Fruit fly (Drosophila melanogaster) whole organism, embryonic: ENCODE results near the gene CG13385.

ENCODE experiments used
- CG11093 ChIP-seq: fragments of 200-800 bp; sonication (Bioruptor generic); IDR thresholded peaks from 3 replicates; pipeline ENCODE4 v1.3.6; 2022; ENCODE audit warnings: missing biosample characterization, missing genetic modification characterization
- CG11504 ChIP-seq: fragments of 200-800 bp; sonication (Bioruptor generic); optimal IDR thresholded peaks from 3 replicates; lab custom pipeline; 2019; ENCODE audit warnings: missing biosample characterization, mild to moderate bottlenecking, missing genetic modification characterization, moderate library complexity
- CG11560 ChIP-seq: fragments of 200-800 bp; sonication (Bioruptor generic); IDR thresholded peaks from 3 replicates; pipeline ENCODE4 v1.3.6; 2022; ENCODE audit warnings: missing biosample characterization, missing genetic modification characterization
- CG14965 ChIP-seq: fragments of 200-800 bp; sonication (Bioruptor generic); optimal IDR thresholded peaks from 2 replicates; lab custom pipeline; 2016; ENCODE audit warnings: missing biosample characterization, missing genetic modification characterization, borderline replicate concordance
- CG1603 ChIP-seq: fragments of 200-800 bp; sonication (Bioruptor generic); optimal IDR thresholded peaks from 2 replicates; lab custom pipeline; 2019; ENCODE audit warnings: missing biosample characterization, mild to moderate bottlenecking, missing genetic modification characterization, moderate library complexity
- CG17186 ChIP-seq: fragments of 200-800 bp; sonication (Bioruptor generic); optimal IDR thresholded peaks from 3 replicates; lab custom pipeline; 2017; ENCODE audit warnings: missing biosample characterization, missing genetic modification reagents, missing genetic modification characterization
- CG30020 ChIP-seq: fragments of 200-800 bp; optimal IDR thresholded peaks from 2 replicates; lab custom pipeline; 2019; ENCODE audit warnings: missing biosample characterization, mild to moderate bottlenecking, missing genetic modification characterization, moderate library complexity
- CG33213 ChIP-seq: fragments of 200-800 bp; sonication (Bioruptor generic); optimal IDR thresholded peaks from 3 replicates; lab custom pipeline; 2016; ENCODE audit warnings: missing biosample characterization, missing genetic modification characterization
- CG3995 ChIP-seq: fragments of 200-800 bp; sonication (Bioruptor generic); optimal IDR thresholded peaks from 3 replicates; lab custom pipeline; 2016; ENCODE audit warnings: missing biosample characterization, missing genetic modification characterization
- CG6272 ChIP-seq: fragments of 200-800 bp; sonication (Bioruptor generic); IDR thresholded peaks from 2 replicates; pipeline ENCODE4 v1.3.6; 2022; ENCODE audit warnings: missing biosample characterization, missing genetic modification characterization
- CG6654 ChIP-seq: fragments of 200-800 bp; sonication (Bioruptor generic); optimal IDR thresholded peaks from 2 replicates; lab custom pipeline; 2017; ENCODE audit warnings: missing biosample characterization, mild to moderate bottlenecking, missing genetic modification characterization
- CG8924 ChIP-seq: fragments of 200-800 bp; optimal IDR thresholded peaks from 3 replicates; lab custom pipeline; 2019; ENCODE audit warnings: missing biosample characterization, mild to moderate bottlenecking, missing genetic modification characterization, moderate library complexity
- Dek ChIP-seq: fragments of 200-800 bp; sonication (Bioruptor generic); optimal IDR thresholded peaks from 3 replicates; lab custom pipeline; 2019; ENCODE audit warnings: missing biosample characterization, mild to moderate bottlenecking, missing genetic modification characterization, moderate library complexity
- Dp ChIP-seq: fragments of 200-800 bp; sonication (Bioruptor generic); optimal IDR thresholded peaks from 2 replicates; lab custom pipeline; 2018; ENCODE audit warnings: missing biosample characterization, mild to moderate bottlenecking, missing genetic modification characterization, moderate library complexity
- Fer2 ChIP-seq: fragments of 200-800 bp; sonication (Bioruptor generic); optimal IDR thresholded peaks from 2 replicates; lab custom pipeline; 2018; ENCODE audit warnings: missing biosample characterization, mild to moderate bottlenecking, missing genetic modification characterization, moderate library complexity
- H15 ChIP-seq: fragments of 200-800 bp; sonication (Bioruptor generic); IDR thresholded peaks from 3 replicates; pipeline ENCODE4 v1.3.6; 2022; ENCODE audit warnings: missing biosample characterization, missing genetic modification characterization
- HmgZ ChIP-seq: fragments of 200-800 bp; sonication (Bioruptor generic); optimal IDR thresholded peaks from 2 replicates; lab custom pipeline; 2018; ENCODE audit warnings: missing biosample characterization, mild to moderate bottlenecking, missing genetic modification characterization
- Hr3 ChIP-seq: fragments of 200-800 bp; sonication (Bioruptor generic); optimal IDR thresholded peaks from 3 replicates; lab custom pipeline; 2016; ENCODE audit warnings: missing biosample characterization, missing genetic modification characterization
- Hr78 ChIP-seq, 2 experiments: fragments of 200-800 bp in 1 of 2; fragments of >200 bp in 1 of 2; sonication (Bioruptor generic) in 1 of 2; optimal IDR thresholded peaks; 2 replicates each; lab custom pipeline; 2017 to 2019; ENCODE audit warnings: missing biosample characterization in 2 of 2, missing genetic modification characterization in 2 of 2, mild to moderate bottlenecking in 1 of 2, moderate library complexity in 1 of 2
- Hsf ChIP-seq: fragments of 200-800 bp; sonication (Bioruptor generic); optimal IDR thresholded peaks from 3 replicates; lab custom pipeline; 2016; ENCODE audit warnings: missing biosample characterization, missing genetic modification characterization
- Lhr ChIP-seq: fragments of 200-800 bp; sonication (Bioruptor generic); optimal IDR thresholded peaks from 3 replicates; lab custom pipeline; 2017; ENCODE audit warnings: mild to moderate bottlenecking, missing biosample characterization, missing genetic modification reagents, missing genetic modification characterization
- Lim3 ChIP-seq: fragments of 200-800 bp; sonication (Bioruptor generic); IDR thresholded peaks from 2 replicates; pipeline ENCODE4 v1.3.6; 2022; ENCODE audit warnings: missing biosample characterization, missing genetic modification characterization
- MBD-R2 ChIP-seq: fragments of 200-800 bp; sonication (Bioruptor generic); IDR thresholded peaks from 2 replicates; pipeline ENCODE4 v1.3.6; 2022; ENCODE audit warnings: missing biosample characterization, missing genetic modification characterization
- Mes4 ChIP-seq: fragments of 200-800 bp; sonication (Bioruptor generic); optimal IDR thresholded peaks from 2 replicates; lab custom pipeline; 2016; ENCODE audit warnings: missing biosample characterization, missing genetic modification characterization
- NC2β ChIP-seq: fragments of 200-800 bp; sonication (Bioruptor generic); optimal IDR thresholded peaks from 2 replicates; lab custom pipeline; 2016; ENCODE audit warnings: missing biosample characterization, missing genetic modification characterization
- Neu2 ChIP-seq: fragments of 200-800 bp; sonication (Bioruptor generic); optimal IDR thresholded peaks from 3 replicates; lab custom pipeline; 2016; ENCODE audit warnings: missing biosample characterization, missing genetic modification characterization, borderline replicate concordance
- Sry-β ChIP-seq: fragments of 200-800 bp; sonication (Bioruptor generic); optimal IDR thresholded peaks from 2 replicates; lab custom pipeline; 2018; ENCODE audit warnings: missing biosample characterization, mild to moderate bottlenecking, missing genetic modification characterization, moderate library complexity
- ac ChIP-seq: fragments of 200-800 bp; sonication (Bioruptor generic); optimal IDR thresholded peaks from 3 replicates; lab custom pipeline; 2017; ENCODE audit warnings: missing biosample characterization, mild to moderate bottlenecking, missing genetic modification characterization
- bab2 ChIP-seq: fragments of 200-800 bp; sonication (Bioruptor generic); optimal IDR thresholded peaks from 2 replicates; lab custom pipeline; 2016; ENCODE audit warnings: missing biosample characterization, missing genetic modification characterization
- bcd ChIP-seq: fragments of 200-800 bp; sonication (Bioruptor generic); optimal IDR thresholded peaks from 2 replicates; lab custom pipeline; 2017; ENCODE audit warnings: missing biosample characterization, mild to moderate bottlenecking, missing genetic modification characterization
- bowl ChIP-seq: fragments of 200-800 bp; sonication (Bioruptor generic); IDR thresholded peaks from 2 replicates; pipeline ENCODE4 v1.3.6; 2022; ENCODE audit warnings: missing biosample characterization, missing genetic modification characterization
- dysf ChIP-seq: fragments of 200-800 bp; sonication (Bioruptor generic); IDR thresholded peaks from 3 replicates; pipeline ENCODE4 v1.3.6; 2022; ENCODE audit warnings: missing biosample characterization, missing genetic modification characterization
- emc ChIP-seq: fragments of 200-800 bp; sonication (Bioruptor generic); optimal IDR thresholded peaks from 2 replicates; lab custom pipeline; 2016; ENCODE audit warnings: missing biosample characterization, missing genetic modification characterization
- esg ChIP-seq: fragments of 200-800 bp; sonication (Bioruptor generic); conservative IDR thresholded peaks from 2 replicates; pipeline ENCODE4 v1.3.6; 2022; ENCODE audit warnings: missing biosample characterization, missing genetic modification characterization
- gfzf ChIP-seq: fragments of 200-800 bp; sonication (Bioruptor generic); optimal IDR thresholded peaks from 2 replicates; lab custom pipeline; 2016; ENCODE audit warnings: missing biosample characterization, mild to moderate bottlenecking, missing genetic modification characterization, moderate library complexity
- gsb ChIP-seq: fragments of 200-800 bp; sonication (Bioruptor generic); IDR thresholded peaks from 2 replicates; pipeline ENCODE4 v1.3.6; 2022; ENCODE audit warnings: missing biosample characterization, missing genetic modification characterization
- lab ChIP-seq: fragments of 200-800 bp; sonication (Bioruptor generic); optimal IDR thresholded peaks from 3 replicates; lab custom pipeline; 2017; ENCODE audit warnings: missing biosample characterization, missing genetic modification characterization, mild to moderate bottlenecking, moderate library complexity, missing genetic modification reagents
- lov ChIP-seq, 2 experiments: fragments of 200-800 bp in 1 of 2; fragments of >200 bp in 1 of 2; sonication (Bioruptor generic) in 1 of 2; IDR thresholded peaks in 1 of 2; optimal IDR thresholded peaks in 1 of 2; 2 replicates in 1 of 2; 3 replicates in 1 of 2; pipeline versions ENCODE4 v1.3.6 to Lab custom; 2017 to 2022; ENCODE audit warnings: missing biosample characterization in 1 of 2, missing genetic modification characterization in 1 of 2
- phol ChIP-seq: fragments of 200-800 bp; sonication (Bioruptor generic); optimal IDR thresholded peaks from 3 replicates; lab custom pipeline; 2018; ENCODE audit warnings: missing biosample characterization, mild to moderate bottlenecking, missing genetic modification characterization, moderate library complexity
- row ChIP-seq: fragments of 200-800 bp; sonication (Bioruptor generic); IDR thresholded peaks from 3 replicates; pipeline ENCODE4 v1.3.6; 2022; ENCODE audit warnings: missing biosample characterization, missing genetic modification characterization
- schlank ChIP-seq: fragments of 200-800 bp; sonication (Bioruptor generic); optimal IDR thresholded peaks from 2 replicates; lab custom pipeline; 2018; ENCODE audit warnings: missing biosample characterization, mild to moderate bottlenecking, missing genetic modification characterization
- sim ChIP-seq: fragments of 200-800 bp; sonication (Bioruptor generic); IDR thresholded peaks from 2 replicates; pipeline ENCODE4 v1.3.6; 2022; ENCODE audit warnings: missing biosample characterization, missing genetic modification characterization
- ssp ChIP-seq: fragments of 200-800 bp; sonication (Bioruptor generic); IDR thresholded peaks from 2 replicates; pipeline ENCODE4 v1.3.6; 2022; ENCODE audit warnings: missing biosample characterization, missing genetic modification characterization
- trh ChIP-seq: fragments of 200-800 bp; sonication (Bioruptor generic); optimal IDR thresholded peaks from 2 replicates; lab custom pipeline; 2016; ENCODE audit warnings: missing biosample characterization, missing genetic modification characterization
- vnd ChIP-seq: fragments of 200-800 bp; sonication (Bioruptor generic); IDR thresholded peaks from 3 replicates; pipeline ENCODE4 v1.3.6; 2022; ENCODE audit warnings: missing biosample characterization, missing genetic modification characterization; ENCODE audit not compliant: partially characterized antibody
- wek ChIP-seq: fragments of 200-800 bp; sonication (Bioruptor generic); optimal IDR thresholded peaks from 3 replicates; lab custom pipeline; 2018; ENCODE audit warnings: missing biosample characterization, mild to moderate bottlenecking, missing genetic modification characterization, moderate library complexity
- yki ChIP-seq: fragments of >200 bp; optimal IDR thresholded peaks from 3 replicates; lab custom pipeline; 2018
- zen2 ChIP-seq: fragments of 200-800 bp; sonication (Bioruptor generic); IDR thresholded peaks from 3 replicates; pipeline ENCODE4 v1.3.6; 2022; ENCODE audit warnings: missing biosample characterization, missing genetic modification characterization; ENCODE audit not compliant: partially characterized antibody

The CG13385 gene

dm6 chr2L:8365701-8366643 lies 30.5 kb upstream of the CG13385 start, which contains the start of gene Pp2A-29B (continued):
- TF ChIP-seq CG6272 (GFP tag; lab: Robert Waterston, UW) (peak; percentile 38; the same call in 1 of the 2 replicates), CG33213 (GFP tag; lab: Kevin White, UChicago) (no peak), Fer2 (no peak), lov (optimal IDR thresholded peaks at IDR 0.05; lab: Kevin White, UChicago) (no peak), lov (GFP tag; IDR thresholded peaks at IDR 0.05; lab: Robert Waterston, UW) (no peak), CG8924 (peak; percentile 42), Dp (GFP tag; lab: Kevin White, UChicago) (peak; percentile 80), phol (tag; lab: Kevin White, UChicago) (peak; percentile 92), NC2β (no peak), Hsf (peak; percentile 18), Hr3 (GFP tag; lab: Kevin White, UChicago) (peak; percentile 51), yki (lab: Kevin White, UChicago) (no peak), ac (GFP tag; lab: Kevin White, UChicago) (no peak), CG1603 (tag; lab: Kevin White, UChicago) (no peak), vnd (GFP tag; lab: Robert Waterston, UW) (peak; percentile 100), CG11504 (peak; percentile 56), Hr78 (GFP tag; optimal IDR thresholded peaks at IDR 0.05; lab: Kevin White, UChicago) (no peak), wek (no peak), schlank (tag; lab: Kevin White, UChicago) (no peak), gfzf (GFP tag; lab: Kevin White, UChicago) (peak; percentile 52), lab (GFP tag; lab: Kevin White, UChicago) (peak; percentile 15), emc (GFP tag; lab: Kevin White, UChicago) (no peak), MBD-R2 (GFP tag; lab: Robert Waterston, UW) (0 out of 2 replicates have a peak, but pooled peaks have one; percentile 7), bab2 (no peak), Lhr (GFP tag; lab: Kevin White, UChicago) (peak; percentile 44), bcd (peak; percentile 20), CG30020 (tag; lab: Kevin White, UChicago) (peak; percentile 71), ssp (GFP tag; lab: Robert Waterston, UW) (no peak; the same call in 1 of the 2 replicates), row (GFP tag; lab: Robert Waterston, UW) (peak; percentile 85), HmgZ (tag; lab: Kevin White, UChicago) (peak; percentile 27), CG3995 (GFP tag; lab: Kevin White, UChicago) (peak; percentile 96), H15 (GFP tag; lab: Robert Waterston, UW) (no peak), sim (GFP tag; lab: Robert Waterston, UW) (no peak), Dek (tag; lab: Kevin White, UChicago) (peak; percentile 12), gsb (GFP tag; lab: Robert Waterston, UW) (no peak), Neu2 (GFP tag; lab: Kevin White, UChicago) (no peak), bowl (no peak), zen2 (GFP tag; lab: Robert Waterston, UW) (peak; percentile 98), dysf (GFP tag; lab: Robert Waterston, UW) (no peak), trh (GFP tag; lab: Kevin White, UChicago) (no peak), CG6654 (GFP tag; lab: Kevin White, UChicago) (no peak), esg (GFP tag; lab: Robert Waterston, UW) (no peak), CG17186 (peak; percentile 74), CG11560 (tag; lab: Robert Waterston, UW) (peak; percentile 89), CG11093 (no peak), Mes4 (GFP tag; lab: Kevin White, UChicago) (no peak), CG14965 (GFP tag; lab: Kevin White, UChicago) (no peak), Lim3 (GFP tag; lab: Robert Waterston, UW) (no peak), Sry-β (GFP tag; lab: Kevin White, UChicago) (peak; percentile 25)
